Worm (Caenorhabditis elegans) whole organism, L4 larva: Measurements from ENCODE around the gene Y69A2AR.23.
A peak's percentile ranks its signal among the peaks of the same experiment; 100 is the strongest.

Source experiments
- F26F4.8 ChIP-seq: fragments of 200-800 bp; sonication (Bioruptor generic); conservative IDR thresholded peaks from 2 replicates; pipeline ENCODE4 v1.3.6; 2022; ENCODE audit warnings: missing genetic modification characterization, missing compliant biosample characterization
- F37D6.2 ChIP-seq: sonication (generic microtip); optimal IDR thresholded peaks from 2 replicates; lab custom pipeline; 2016; ENCODE audit warnings: mild to moderate bottlenecking, missing genetic modification characterization, missing compliant biosample characterization
- R02D3.7 ChIP-seq: fragments of 150-350 bp; sonication (generic microtip); optimal IDR thresholded peaks from 3 replicates; lab custom pipeline; 2014; ENCODE audit warnings: missing biosample characterization, missing genetic modification characterization
- T26A8.4 ChIP-seq: fragments of 200-800 bp; sonication (Bioruptor generic); IDR thresholded peaks from 2 replicates; pipeline ENCODE4 v1.3.6; 2022; ENCODE audit warnings: missing genetic modification characterization, missing compliant biosample characterization
- Y48G9A.11 ChIP-seq: fragments of 200-800 bp; sonication (Bioruptor generic); IDR thresholded peaks from 2 replicates; pipeline ENCODE4 v1.3.6; 2022; ENCODE audit warnings: missing genetic modification reagents, missing genetic modification characterization, missing compliant biosample characterization
- Y5F2A.4 ChIP-seq: fragments of 200-800 bp; sonication (Bioruptor generic); optimal IDR thresholded peaks from 2 replicates; lab custom pipeline; 2018; ENCODE audit warnings: mild to moderate bottlenecking, missing genetic modification characterization, missing compliant biosample characterization
- Y75B8A.6 ChIP-seq: fragments of 200-800 bp; sonication (Bioruptor generic); IDR thresholded peaks from 2 replicates; pipeline ENCODE4 v1.3.6; 2022; ENCODE audit warnings: missing genetic modification reagents, missing genetic modification characterization, missing compliant biosample characterization
- ZK546.5 ChIP-seq, 2 experiments: sonication (generic microtip); optimal IDR thresholded peaks; 2 replicates each; lab custom pipeline; 2017; ENCODE audit warnings: missing biosample characterization in 2 of 2, missing genetic modification characterization in 2 of 2
- ama-1 ChIP-seq: fragments of 150-350 bp; optimal IDR thresholded peaks from 2 replicates; lab custom pipeline; 2014; ENCODE audit warnings: inconsistent platforms, mixed read lengths
- arid-1 ChIP-seq: fragments of 200-800 bp; sonication (Bioruptor generic); conservative IDR thresholded peaks from 2 replicates; pipeline ENCODE4 v1.3.6; 2022; ENCODE audit warnings: missing genetic modification reagents, missing genetic modification characterization, missing compliant biosample characterization
- ceh-28 ChIP-seq: fragments of 150-350 bp; optimal IDR thresholded peaks from 2 replicates; lab custom pipeline; 2014; ENCODE audit warnings: missing biosample characterization, missing genetic modification reagents, missing genetic modification characterization
- ceh-32 ChIP-seq: sonication (generic microtip); optimal IDR thresholded peaks from 2 replicates; lab custom pipeline; 2016; ENCODE audit warnings: mild to moderate bottlenecking, missing genetic modification characterization, missing compliant biosample characterization; ENCODE audit not compliant: poor library complexity
- ceh-44 ChIP-seq: fragments of 200-800 bp; sonication (Bioruptor generic); IDR thresholded peaks from 2 replicates; pipeline ENCODE4 v1.3.6; 2022; ENCODE audit warnings: missing genetic modification reagents, missing genetic modification characterization, missing compliant biosample characterization
- ceh-62 ChIP-seq: sonication (generic microtip); optimal IDR thresholded peaks from 2 replicates; lab custom pipeline; 2017; ENCODE audit warnings: missing biosample characterization, missing genetic modification characterization
- cey-2 ChIP-seq: sonication (generic microtip); optimal IDR thresholded peaks from 3 replicates; lab custom pipeline; 2017; ENCODE audit warnings: missing genetic modification characterization, mild to moderate bottlenecking, missing compliant biosample characterization, antibody characterized with exemption, borderline replicate concordance; ENCODE audit not compliant: insufficient read depth
- daf-8 ChIP-seq: fragments of 200-800 bp; sonication (Bioruptor generic); IDR thresholded peaks from 2 replicates; pipeline ENCODE4 v1.3.6; 2022; ENCODE audit warnings: missing genetic modification characterization, missing compliant biosample characterization
- duxl-1 ChIP-seq: sonication (generic microtip); optimal IDR thresholded peaks from 2 replicates; lab custom pipeline; 2016; ENCODE audit warnings: mild to moderate bottlenecking, missing genetic modification characterization, moderate library complexity, missing compliant biosample characterization; ENCODE audit not compliant: poor library complexity
- dve-1 ChIP-seq: sonication (generic microtip); optimal IDR thresholded peaks from 2 replicates; lab custom pipeline; 2017; ENCODE audit warnings: antibody characterized with exemption, mild to moderate bottlenecking, missing genetic modification characterization, missing compliant biosample characterization; ENCODE audit not compliant: insufficient read depth
- egl-43 ChIP-seq: fragments of 200-800 bp; sonication (Bioruptor generic); IDR thresholded peaks from 2 replicates; pipeline ENCODE4 v1.3.6; 2022; ENCODE audit warnings: missing genetic modification reagents, missing genetic modification characterization, missing compliant biosample characterization
- fkh-10 ChIP-seq: fragments of 150-350 bp; optimal IDR thresholded peaks from 2 replicates; lab custom pipeline; 2014; ENCODE audit warnings: missing biosample characterization, missing genetic modification reagents, missing genetic modification characterization
- gei-8 ChIP-seq: fragments of 200-800 bp; sonication (Bioruptor generic); optimal IDR thresholded peaks from 2 replicates; lab custom pipeline; 2018; ENCODE audit warnings: mild to moderate bottlenecking, missing genetic modification characterization, missing compliant biosample characterization
- hif-1 ChIP-seq, 2 experiments: sonication (generic microtip); optimal IDR thresholded peaks; 2 replicates each; lab custom pipeline; 2016 to 2017; ENCODE audit warnings: missing compliant biosample characterization in 2 of 2, missing genetic modification characterization in 2 of 2, missing genetic modification reagents in 2 of 2, missing genotype in 2 of 2, mild to moderate bottlenecking in 1 of 2
- hlh-11 ChIP-seq: fragments of 200-800 bp; sonication (Bioruptor generic); optimal IDR thresholded peaks from 2 replicates; lab custom pipeline; 2018; ENCODE audit warnings: mild to moderate bottlenecking, missing genetic modification characterization, missing compliant biosample characterization
- lin-1 ChIP-seq: fragments of 200-800 bp; sonication (Bioruptor generic); IDR thresholded peaks from 2 replicates; pipeline ENCODE4 v1.3.6; 2022; ENCODE audit warnings: missing genetic modification reagents, missing genetic modification characterization, missing compliant biosample characterization
- lin-13 ChIP-seq: fragments of 150-350 bp; optimal IDR thresholded peaks from 2 replicates; lab custom pipeline; 2014; ENCODE audit warnings: missing biosample characterization, missing genetic modification reagents, missing genetic modification characterization
- lin-15B ChIP-seq: fragments of 150-350 bp; sonication (generic microtip); optimal IDR thresholded peaks from 3 replicates; lab custom pipeline; 2014; ENCODE audit warnings: missing biosample characterization, missing genetic modification characterization
- lin-29 ChIP-seq: fragments of 200-800 bp; sonication (Bioruptor generic); IDR thresholded peaks from 2 replicates; pipeline ENCODE4 v1.3.6; 2022; ENCODE audit warnings: missing genetic modification reagents, missing genetic modification characterization, missing compliant biosample characterization
- lin-39 ChIP-seq: fragments of 150-350 bp; optimal IDR thresholded peaks from 2 replicates; lab custom pipeline; 2014; ENCODE audit warnings: missing biosample characterization, missing genetic modification reagents, missing genetic modification characterization
- lsy-2 ChIP-seq, 2 experiments: fragments of 150-350 bp in 1 of 2; sonication (generic microtip) in 1 of 2; optimal IDR thresholded peaks; 2 replicates each; lab custom pipeline; 2014 to 2017; ENCODE audit warnings: missing biosample characterization in 2 of 2, missing genetic modification characterization in 2 of 2
- madf-5 ChIP-seq, 2 experiments: fragments of 200-800 bp; sonication (Bioruptor generic); IDR thresholded peaks; 2 replicates each; pipeline ENCODE4 v1.3.6; 2022; ENCODE audit warnings: missing compliant biosample characterization in 2 of 2, missing genetic modification characterization in 2 of 2
- madf-9 ChIP-seq: fragments of 200-800 bp; sonication (Bioruptor generic); conservative IDR thresholded peaks from 2 replicates; pipeline ENCODE4 v1.3.6; 2022; ENCODE audit warnings: missing genetic modification reagents, missing genetic modification characterization, missing compliant biosample characterization
- mdl-1 ChIP-seq, 2 experiments: fragments of 150-350 bp in 1 of 2; sonication (generic microtip) in 1 of 2; optimal IDR thresholded peaks; 2 replicates each; lab custom pipeline; 2014 to 2017; ENCODE audit warnings: missing biosample characterization in 2 of 2, missing genetic modification characterization in 2 of 2
- mdt-29 ChIP-seq: fragments of 200-800 bp; sonication (Bioruptor generic); IDR thresholded peaks from 2 replicates; pipeline ENCODE4 v1.3.6; 2022; ENCODE audit warnings: missing genetic modification reagents, missing genetic modification characterization, missing compliant biosample characterization
- mxl-2 ChIP-seq: fragments of 200-800 bp; sonication (Bioruptor generic); conservative IDR thresholded peaks from 2 replicates; pipeline ENCODE4 v1.3.6; 2022; ENCODE audit warnings: missing genetic modification reagents, missing genetic modification characterization, missing compliant biosample characterization
- mxl-3 ChIP-seq: fragments of 200-800 bp; sonication (Bioruptor generic); optimal IDR thresholded peaks from 2 replicates; lab custom pipeline; 2018; ENCODE audit warnings: mild to moderate bottlenecking, missing genetic modification characterization, missing compliant biosample characterization
- nhr-102 ChIP-seq: sonication (generic microtip); optimal IDR thresholded peaks from 2 replicates; lab custom pipeline; 2016; ENCODE audit warnings: mild to moderate bottlenecking, missing genetic modification characterization, moderate library complexity, missing compliant biosample characterization
- nhr-237 ChIP-seq: sonication (generic microtip); optimal IDR thresholded peaks from 2 replicates; lab custom pipeline; 2017; ENCODE audit warnings: missing biosample characterization, missing genetic modification characterization
- nhr-41 ChIP-seq: fragments of 200-800 bp; sonication (Bioruptor generic); IDR thresholded peaks from 2 replicates; pipeline ENCODE4 v1.3.6; 2022; ENCODE audit warnings: missing genetic modification reagents, missing genetic modification characterization, missing compliant biosample characterization
- nhr-42 ChIP-seq: fragments of 200-800 bp; sonication (Bioruptor generic); IDR thresholded peaks from 2 replicates; pipeline ENCODE4 v1.3.6; 2022; ENCODE audit warnings: missing genetic modification characterization, missing compliant biosample characterization
- php-3 ChIP-seq: fragments of 200-800 bp; sonication (Bioruptor generic); IDR thresholded peaks from 2 replicates; pipeline ENCODE4 v1.3.6; 2022; ENCODE audit warnings: missing genetic modification reagents, missing genetic modification characterization, missing compliant biosample characterization
- rbr-2 ChIP-seq: sonication (generic microtip); optimal IDR thresholded peaks from 2 replicates; lab custom pipeline; 2016; ENCODE audit warnings: missing genotype, missing genetic modification characterization, missing compliant biosample characterization
- sdz-12 ChIP-seq: fragments of 200-800 bp; sonication (Bioruptor generic); optimal IDR thresholded peaks from 2 replicates; lab custom pipeline; 2018; ENCODE audit warnings: mild to moderate bottlenecking, missing genetic modification characterization, missing compliant biosample characterization
- set-16 ChIP-seq: fragments of 200-800 bp; sonication (Bioruptor generic); IDR thresholded peaks from 2 replicates; pipeline ENCODE4 v1.3.6; 2022; ENCODE audit warnings: missing genetic modification reagents, missing genetic modification characterization, missing compliant biosample characterization
- skn-1 ChIP-seq: fragments of 150-350 bp; optimal IDR thresholded peaks from 2 replicates; lab custom pipeline; 2014; ENCODE audit warnings: missing biosample characterization, missing genetic modification characterization
- snpc-1.2 ChIP-seq: fragments of 200-800 bp; sonication (Bioruptor generic); IDR thresholded peaks from 2 replicates; pipeline ENCODE4 v1.3.6; 2022; ENCODE audit warnings: missing genetic modification reagents, missing genetic modification characterization, missing compliant biosample characterization
- snpc-4 ChIP-seq: fragments of 150-350 bp; optimal IDR thresholded peaks from 2 replicates; lab custom pipeline; 2014; ENCODE audit warnings: missing biosample characterization, missing genetic modification characterization
- spr-1 ChIP-seq: sonication (generic microtip); optimal IDR thresholded peaks from 2 replicates; lab custom pipeline; 2016; ENCODE audit warnings: mild to moderate bottlenecking, missing genetic modification characterization, missing compliant biosample characterization
- tra-1 ChIP-seq: fragments of 200-800 bp; sonication (Bioruptor generic); IDR thresholded peaks from 2 replicates; pipeline ENCODE4 v1.3.6; 2022; ENCODE audit warnings: missing genetic modification reagents, missing genetic modification characterization, missing compliant biosample characterization
- zfp-3 ChIP-seq: fragments of 200-800 bp; sonication (Bioruptor generic); conservative IDR thresholded peaks from 2 replicates; pipeline ENCODE4 v1.3.6; 2022; ENCODE audit warnings: missing genetic modification reagents, missing genetic modification characterization, missing compliant biosample characterization
- zip-2 ChIP-seq: fragments of 150-350 bp; optimal IDR thresholded peaks from 2 replicates; lab custom pipeline; 2014; ENCODE audit warnings: missing biosample characterization, missing genetic modification characterization
- ztf-7 ChIP-seq: fragments of 150-350 bp; optimal IDR thresholded peaks from 2 replicates; lab custom pipeline; 2014; ENCODE audit warnings: missing biosample characterization, missing genetic modification characterization

The Y69A2AR.23 gene

ce11 chrIV:2599634-2600033, 48.1 kb upstream of the Y69A2AR.23 start (continued):
- peak; percentile 63 for TF ChIP-seq T26A8.4 (GFP tag; lab: Robert Waterston, UW)
- peak; percentile 80 for TF ChIP-seq ama-1 (lab: Kevin White, UChicago)
- TF ChIP-seq duxl-1 (tag; lab: Kevin White, UChicago): peak; percentile 42
- no peak for TF ChIP-seq nhr-237 (tag; lab: Kevin White, UChicago)
- no peak for TF ChIP-seq Y48G9A.11 (GFP tag; lab: Robert Waterston, UW)
- TF ChIP-seq egl-43 (GFP tag; lab: Robert Waterston, UW): no peak
- peak; percentile 23; the same call in 1 of the 2 replicates for TF ChIP-seq lin-29
- no peak for TF ChIP-seq snpc-4 (tag; lab: Kevin White, UChicago)
- peak in 1 of 2 experiments; percentile 8 for TF ChIP-seq ZK546.5 (tag; optimal IDR thresholded peaks at IDR 0.05; lab: Kevin White, UChicago)
- no peak for TF ChIP-seq spr-1 (tag; lab: Kevin White, UChicago)
- no peak for TF ChIP-seq sdz-12 (GFP tag; lab: Kevin White, UChicago)
- 0 out of 2 replicates have a peak, but pooled peaks have one; percentile 16 for TF ChIP-seq lin-1 (GFP tag; lab: Robert Waterston, UW)
- no peak for TF ChIP-seq nhr-41 (GFP tag; lab: Robert Waterston, UW)
- peak; percentile 58 to 88 for TF ChIP-seq lsy-2 (tag; optimal IDR thresholded peaks at IDR 0.05; lab: Kevin White, UChicago)
- TF ChIP-seq nhr-42 (GFP tag; lab: Robert Waterston, UW): peak; percentile 57; the same call in 1 of the 2 replicates
- TF ChIP-seq mxl-3: peak; percentile 55
- TF ChIP-seq daf-8 (GFP tag; lab: Robert Waterston, UW): no peak
- no peak for TF ChIP-seq F26F4.8 (GFP tag; lab: Robert Waterston, UW)
- TF ChIP-seq set-16 (GFP tag; lab: Robert Waterston, UW): peak; percentile 40; the same call in 1 of the 2 replicates
- peak; percentile 93 for TF ChIP-seq hlh-11 (tag; lab: Kevin White, UChicago)
- no peak for TF ChIP-seq cey-2 (tag; lab: Kevin White, UChicago)
- TF ChIP-seq tra-1: no peak
- no peak for TF ChIP-seq ztf-7 (tag; lab: Kevin White, UChicago)
- TF ChIP-seq ceh-44 (GFP tag; lab: Robert Waterston, UW): no peak
- TF ChIP-seq madf-9 (GFP tag; lab: Robert Waterston, UW): no peak
- no peak for TF ChIP-seq lin-15B (tag; lab: Kevin White, UChicago)
- TF ChIP-seq mdl-1 (tag; optimal IDR thresholded peaks at IDR 0.05; lab: Kevin White, UChicago): peak; percentile 70 to 87
- no peak for TF ChIP-seq Y75B8A.6 (GFP tag; lab: Robert Waterston, UW)
- TF ChIP-seq arid-1: 0 out of 2 replicates have a peak, but pooled peaks have one; percentile 26
- TF ChIP-seq gei-8 (GFP tag; lab: Kevin White, UChicago): no peak
- TF ChIP-seq nhr-102: peak; percentile 42
- no peak for TF ChIP-seq R02D3.7 (tag; lab: Kevin White, UChicago)
- no peak for TF ChIP-seq snpc-1.2 (GFP tag; lab: Robert Waterston, UW)
- TF ChIP-seq dve-1: peak; percentile 91
- TF ChIP-seq Y5F2A.4 (GFP tag; lab: Kevin White, UChicago): no peak
- TF ChIP-seq F37D6.2 (tag; lab: Kevin White, UChicago): peak; percentile 31
- TF ChIP-seq mdt-29: no peak
- no peak for TF ChIP-seq ceh-32 (tag; lab: Kevin White, UChicago)
- TF ChIP-seq php-3: 0 out of 2 replicates have a peak, but pooled peaks have one; percentile 7
- no peak for TF ChIP-seq mxl-2 (GFP tag; lab: Robert Waterston, UW)
- no peak for TF ChIP-seq zfp-3 (GFP tag; lab: Robert Waterston, UW)
- no peak for TF ChIP-seq skn-1 (tag; lab: Kevin White, UChicago)
- no peak for TF ChIP-seq zip-2
- peak in 1 of 2 experiments; percentile 77 for TF ChIP-seq hif-1 (tag; optimal IDR thresholded peaks at IDR 0.05; lab: Kevin White, UChicago)
- peak; percentile 69 for TF ChIP-seq lin-13 (GFP tag; lab: Kevin White, UChicago)
- TF ChIP-seq madf-5 (GFP tag; IDR thresholded peaks at IDR 0.05; lab: Robert Waterston, UW): no peak
- peak; percentile 67 for TF ChIP-seq rbr-2 (tag; lab: Kevin White, UChicago)
- peak; percentile 49 for TF ChIP-seq fkh-10
- TF ChIP-seq lin-39 (tag; lab: Kevin White, UChicago): no peak
- TF ChIP-seq ceh-62 (tag; lab: Kevin White, UChicago): no peak
- peak; percentile 34 for TF ChIP-seq ceh-28 (tag; lab: Kevin White, UChicago)
